Worm (Caenorhabditis elegans): ENCODE measurements around the gene C44C10.11.

ce11 chrX:11700263-11700662, 9.9 kb downstream of the C44C10.11 start, which contains the start of gene C44C10.15:
- TF ChIP-seq unc-120 (tag; optimal IDR thresholded peaks at IDR 0.05; ENCODE audit: poor library complexity, severe bottlenecking) (no peak), mep-1 (tag; optimal IDR thresholded peaks at IDR 0.05) (no peak), ceh-39 (tag; optimal IDR thresholded peaks at IDR 0.05) (no peak), sptf-1 (tag; optimal IDR thresholded peaks at IDR 0.05) (no peak), nhr-28 (tag; optimal IDR thresholded peaks at IDR 0.05) (no peak)

All from whole organism, mixed stage, embryonic.